Worm (Caenorhabditis elegans): ENCODE measurements around the gene R10E4.6.

The R10E4.6 gene

DNA sequence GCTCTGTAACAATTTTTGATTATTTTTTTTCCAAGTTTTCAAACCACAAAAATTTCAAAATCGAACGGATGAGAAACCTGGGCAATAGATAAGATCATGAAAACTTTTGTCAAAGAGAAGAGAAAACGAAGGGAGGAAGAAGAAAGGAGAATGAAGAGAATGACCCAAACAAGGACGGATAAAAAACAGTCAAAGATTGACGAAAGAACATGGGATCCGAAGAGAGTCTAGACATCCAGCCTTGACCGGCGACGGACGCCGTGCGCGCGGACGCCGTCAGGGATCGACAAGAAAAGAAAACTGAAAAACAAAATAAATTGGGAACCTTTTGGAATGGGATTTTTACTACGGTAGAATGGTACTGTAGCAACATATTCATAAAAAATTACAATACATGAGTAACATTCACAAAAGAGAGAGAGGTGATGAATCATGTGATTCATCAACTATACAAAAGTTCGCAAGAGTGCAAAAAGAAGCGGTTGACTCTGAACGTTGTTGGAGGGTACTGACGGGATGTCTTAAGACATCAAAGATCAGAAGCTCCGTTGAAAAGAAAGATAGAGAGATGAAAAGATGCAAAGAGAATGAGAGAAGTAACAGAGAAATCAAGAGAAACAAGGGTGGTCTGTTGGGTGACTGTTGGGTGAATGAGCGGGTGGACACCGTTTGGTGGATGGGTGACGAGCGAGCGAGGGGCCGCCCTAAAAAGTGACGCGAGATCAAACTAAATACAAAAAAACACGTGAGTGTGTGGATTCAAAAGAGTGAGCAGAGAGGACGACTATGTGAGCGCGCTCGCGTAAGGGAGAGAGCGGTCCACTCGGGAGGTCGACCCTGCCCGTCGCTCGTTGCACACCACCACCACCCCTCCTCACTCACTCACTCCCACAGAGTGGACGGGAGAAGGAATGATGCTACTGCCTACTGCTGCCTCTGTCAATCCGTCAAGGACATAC is 12.7 kb upstream of the R10E4.6 start, which contains the start of gene sup-26 (continued):
- TF ChIP-seq mep-1 (tag; optimal IDR thresholded peaks at IDR 0.05) (peak; percentile 30), tbx-2 (tag; optimal IDR thresholded peaks at IDR 0.05) (peak; percentile 40), fkh-8 (tag; optimal IDR thresholded peaks at IDR 0.05) (no peak), vab-15 (tag; optimal IDR thresholded peaks at IDR 0.05) (no peak), efl-1 (optimal IDR thresholded peaks at IDR 0.05) (no peak), efl-1 (GFP tag; optimal IDR thresholded peaks at IDR 0.05 in 1 of 2) (peak in 1 of 2 experiments; percentile 91), tlp-1 (tag; optimal IDR thresholded peaks at IDR 0.05) (no peak), ces-1 (GFP tag; optimal IDR thresholded peaks at IDR 0.05) (no peak), rnt-1 (tag; optimal IDR thresholded peaks at IDR 0.05) (peak; percentile 41), ceh-8 (GFP tag; optimal IDR thresholded peaks at IDR 0.05) (no peak), ztf-11 (tag; optimal IDR thresholded peaks at IDR 0.05) (peak in 1 of 2 experiments; percentile 62), skn-1 (tag; optimal IDR thresholded peaks at IDR 0.05) (no peak), egl-13 (tag; optimal IDR thresholded peaks at IDR 0.05) (no peak), fkh-10 (GFP tag; optimal IDR thresholded peaks at IDR 0.05) (no peak), unc-30 (tag; optimal IDR thresholded peaks at IDR 0.05) (no peak), hlh-4 (tag; optimal IDR thresholded peaks at IDR 0.05) (no peak), egl-27 (tag; optimal IDR thresholded peaks at IDR 0.05) (no peak), C16A3.4 (tag; optimal IDR thresholded peaks at IDR 0.05) (no peak), ztf-4 (tag; optimal IDR thresholded peaks at IDR 0.05) (no peak), unc-62 (GFP tag; optimal IDR thresholded peaks at IDR 0.05) (no peak), hpl-2 (GFP tag; optimal IDR thresholded peaks at IDR 0.05) (no peak), sup-37 (GFP tag; optimal IDR thresholded peaks at IDR 0.05) (peak; percentile 19), nhr-84 (tag; optimal IDR thresholded peaks at IDR 0.05) (no peak), unc-98 (GFP tag; IDR thresholded peaks at IDR 0.05) (no peak), hlh-17 (GFP tag; optimal IDR thresholded peaks at IDR 0.05; ENCODE audit: borderline replicate concordance) (no peak), snpc-4 (tag; optimal IDR thresholded peaks at IDR 0.05) (no peak), nhr-90 (tag; optimal IDR thresholded peaks at IDR 0.05; ENCODE audit: poor library complexity) (no peak), dsc-1 (tag; optimal IDR thresholded peaks at IDR 0.05) (peak; percentile 22), F16B12.6 (tag; optimal IDR thresholded peaks at IDR 0.05) (no peak)

DNA sequence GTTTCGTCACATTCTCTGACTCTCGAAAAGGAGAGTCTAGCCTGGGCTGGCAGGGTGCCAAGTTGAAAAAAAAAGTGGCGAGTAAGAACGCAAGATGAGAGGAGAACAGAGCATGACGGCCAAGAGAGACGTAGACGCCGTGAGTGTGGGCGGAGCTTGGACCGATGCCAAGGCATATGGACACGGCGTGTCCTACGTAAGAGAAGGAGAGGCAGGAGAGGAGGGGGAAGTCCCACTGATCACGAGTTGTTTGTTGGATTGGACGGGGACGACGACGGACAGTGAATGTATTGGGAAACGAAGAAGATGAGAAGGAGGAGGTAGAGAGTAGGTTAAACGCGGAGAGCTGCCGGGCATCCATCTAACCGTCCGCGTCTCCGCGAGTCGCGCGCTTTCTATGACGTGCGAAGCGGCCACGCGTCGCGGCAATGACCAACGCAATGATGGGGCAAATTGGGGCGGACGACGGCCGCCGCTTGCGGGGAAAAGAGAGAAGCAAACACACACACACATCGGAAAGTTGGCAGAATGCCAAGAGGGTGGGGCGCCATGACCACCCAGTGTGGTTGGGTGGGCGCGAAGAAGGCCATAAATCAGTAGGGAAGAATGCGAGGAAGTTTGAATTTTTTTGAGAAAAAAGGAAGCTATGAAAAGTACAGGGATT is 11.1 kb upstream of the R10E4.6 start:
- TF ChIP-seq egl-13 (tag; optimal IDR thresholded peaks at IDR 0.05) (peak; percentile 100), efl-1 (optimal IDR thresholded peaks at IDR 0.05) (peak; percentile 81 to 86), efl-1 (GFP tag; optimal IDR thresholded peaks at IDR 0.05 in 1 of 2) (peak; percentile 65 to 97), mab-9 (GFP tag; IDR thresholded peaks at IDR 0.05) (peak; percentile 92), vab-15 (tag; optimal IDR thresholded peaks at IDR 0.05) (peak; percentile 88), alr-1 (tag; optimal IDR thresholded peaks at IDR 0.05; ENCODE audit: borderline replicate concordance) (no peak), rnt-1 (tag; optimal IDR thresholded peaks at IDR 0.05) (peak; percentile 90), lin-15B (tag; optimal IDR thresholded peaks at IDR 0.05) (peak; percentile 48), ceh-82 (tag; optimal IDR thresholded peaks at IDR 0.05) (peak; percentile 69 to 84 (median 73)), pag-3 (tag; optimal IDR thresholded peaks at IDR 0.05; ENCODE audit: borderline replicate concordance, insufficient read depth) (peak; percentile 95), swsn-7 (tag; optimal IDR thresholded peaks at IDR 0.05) (peak; percentile 99), nhr-19 (GFP tag; conservative IDR thresholded peaks at IDR 0.05) (peak; percentile 98), ceh-8 (GFP tag; optimal IDR thresholded peaks at IDR 0.05) (peak; percentile 97), lsy-2 (tag; optimal IDR thresholded peaks at IDR 0.05) (peak; percentile 91 to 94), unc-86 (tag; optimal IDR thresholded peaks at IDR 0.05) (peak; percentile 100), hpl-2 (GFP tag; optimal IDR thresholded peaks at IDR 0.05) (peak; percentile 70), C34B4.2 (tag; optimal IDR thresholded peaks at IDR 0.05) (peak; percentile 12), unc-62 (GFP tag; optimal IDR thresholded peaks at IDR 0.05) (peak; percentile 18), ama-1 (optimal IDR thresholded peaks at IDR 0.05) (peak; percentile 48), zip-4 (GFP tag; optimal IDR thresholded peaks at IDR 0.05) (peak; percentile 91), isw-1 (GFP tag; IDR thresholded peaks at IDR 0.05) (peak; percentile 91), lir-3 (tag; optimal IDR thresholded peaks at IDR 0.05; ENCODE audit: poor library complexity) (peak; percentile 92), ceh-63 (GFP tag; optimal IDR thresholded peaks at IDR 0.05) (peak; percentile 27), ztf-11 (tag; optimal IDR thresholded peaks at IDR 0.05) (peak in 1 of 2 experiments; percentile 97), nhr-12 (tag; optimal IDR thresholded peaks at IDR 0.05) (no peak), aha-1 (tag; optimal IDR thresholded peaks at IDR 0.05) (peak; percentile 79), jun-1 (tag; optimal IDR thresholded peaks at IDR 0.05) (peak; percentile 97), tlp-1 (tag; optimal IDR thresholded peaks at IDR 0.05) (no peak)
